Worm (Caenorhabditis elegans): ENCODE data around the gene R10D12.1.

ce11 chrV:13931952-13932351 is 2.5 kb downstream of the R10D12.1 start:
- TF ChIP-seq C17E4.6 (GFP tag; IDR thresholded peaks at IDR 0.05) (no peak), ztf-18 (tag; optimal IDR thresholded peaks at IDR 0.05) (no peak), tbp1 (GFP tag; optimal IDR thresholded peaks at IDR 0.05) (no peak), hmg-1.2 (GFP tag; IDR thresholded peaks at IDR 0.05) (no peak), lsl-1 (GFP tag; optimal IDR thresholded peaks at IDR 0.05) (no peak), ama-1 (optimal IDR thresholded peaks at IDR 0.05) (no peak), ama-1 (GFP tag; optimal IDR thresholded peaks at IDR 0.05) (no peak), lin-35 (GFP tag; optimal IDR thresholded peaks at IDR 0.05) (no peak), snpc-1.1 (tag; optimal IDR thresholded peaks at IDR 0.05; ENCODE audit: insufficient read depth) (no peak), bed-2 (GFP tag; IDR thresholded peaks at IDR 0.05) (no peak), pha-4 (tag; optimal IDR thresholded peaks at IDR 0.05) (no peak)
